Fruit fly (Drosophila melanogaster) whole organism, pupa: Measurements from ENCODE around the gene grnd.

Source experiments
- CG12605 ChIP-seq: fragments of 200-800 bp; sonication (Bioruptor generic); IDR thresholded peaks from 2 replicates; pipeline ENCODE4 v1.3.6; 2022; ENCODE audit warnings: missing biosample characterization, missing genetic modification characterization
- CG17806 ChIP-seq: fragments of 200-800 bp; sonication (Bioruptor generic); optimal IDR thresholded peaks from 2 replicates; lab custom pipeline; 2018; ENCODE audit warnings: missing biosample characterization, mild to moderate bottlenecking, missing genetic modification characterization, moderate library complexity
- CG8301 ChIP-seq: fragments of 200-800 bp; sonication (Bioruptor generic); optimal IDR thresholded peaks from 2 replicates; lab custom pipeline; 2018; ENCODE audit warnings: missing biosample characterization, mild to moderate bottlenecking, missing genetic modification characterization
- CG9948 ChIP-seq: fragments of 200-800 bp; sonication (Bioruptor generic); optimal IDR thresholded peaks from 2 replicates; lab custom pipeline; 2018; ENCODE audit warnings: missing biosample characterization, mild to moderate bottlenecking, missing genetic modification characterization, moderate library complexity
- D1 ChIP-seq: fragments of 200-800 bp; sonication (Bioruptor generic); optimal IDR thresholded peaks from 2 replicates; lab custom pipeline; 2018; ENCODE audit warnings: missing biosample characterization, mild to moderate bottlenecking, missing genetic modification characterization, moderate library complexity
- Ets98B ChIP-seq: fragments of 200-800 bp; sonication (Bioruptor generic); IDR thresholded peaks from 2 replicates; pipeline ENCODE4 v1.3.6; 2022; ENCODE audit warnings: missing biosample characterization, missing genetic modification characterization
- Pif1A ChIP-seq: fragments of 200-800 bp; sonication (Bioruptor generic); optimal IDR thresholded peaks from 3 replicates; lab custom pipeline; 2016; ENCODE audit warnings: missing biosample characterization, missing genetic modification characterization
- Pif1B ChIP-seq: fragments of 200-800 bp; sonication (Bioruptor generic); optimal IDR thresholded peaks from 3 replicates; lab custom pipeline; 2016; ENCODE audit warnings: missing biosample characterization, missing genetic modification characterization
- Snoo ChIP-seq: fragments of 200-800 bp; sonication (Bioruptor generic); optimal IDR thresholded peaks from 3 replicates; lab custom pipeline; 2017; ENCODE audit warnings: missing biosample characterization, mild to moderate bottlenecking, missing genetic modification characterization, inconsistent platforms
- gl ChIP-seq: fragments of 200-800 bp; sonication (Bioruptor generic); optimal IDR thresholded peaks from 2 replicates; lab custom pipeline; 2018; ENCODE audit warnings: missing biosample characterization, mild to moderate bottlenecking, missing genetic modification characterization

- TF ChIP-seq CG8301 (tag; lab: Kevin White, UChicago) (peak; percentile 76), Snoo (no peak), gl (tag; lab: Kevin White, UChicago) (peak; percentile 42), Pif1A (GFP tag; lab: Kevin White, UChicago) (peak; percentile 73), Pif1B (GFP tag; lab: Kevin White, UChicago) (peak; percentile 68), CG9948 (tag; lab: Kevin White, UChicago) (peak; percentile 57), D1 (tag; lab: Kevin White, UChicago) (peak; percentile 19), CG12605 (GFP tag; lab: Robert Waterston, UW) (peak; percentile 62; the same call in 1 of the 2 replicates), CG17806 (tag; lab: Kevin White, UChicago) (peak; percentile 68), Ets98B (no peak)
These were observed 19.7 kb downstream of the grnd start for dm6 chr2L:18504881-18505280.
